Fruit fly (Drosophila melanogaster): ENCODE results near the gene CG3618.

Gene CG3618

dm6 chr3L:20823206-20823803 lies 7.4 kb upstream of the CG3618 start:
- no peak for TF ChIP-seq CG8478 (optimal IDR thresholded peaks at IDR 0.05)

- TF ChIP-seq CG8478 (optimal IDR thresholded peaks at IDR 0.05) (no peak), EcR (GFP tag; optimal IDR thresholded peaks at IDR 0.05) (no peak), Dll (optimal IDR thresholded peaks at IDR 0.05) (no peak), pan (optimal IDR thresholded peaks at IDR 0.05) (no peak), usp (GFP tag; optimal IDR thresholded peaks at IDR 0.05) (no peak), psq (optimal IDR thresholded peaks at IDR 0.05) (no peak)
These were observed 2.1 kb upstream of the CG3618 start, which contains the start of gene Mst77F for dm6 chr3L:20817927-20818326. TSS of gene Mst77F (minus strand) at chr3L:20818027.

dm6 chr3L:20809088-20809999 lies 6.5 kb downstream of the CG3618 start, which contains the start of the genes CG3634 and HIPP1:
TSS of gene CG3634 (minus strand) at chr3L:20809272.
TSS of gene HIPP1 (plus strand) at chr3L:20809669.
- TF ChIP-seq psq (optimal IDR thresholded peaks at IDR 0.05) = no peak
- no peak for TF ChIP-seq EcR (GFP tag; optimal IDR thresholded peaks at IDR 0.05)
- TF ChIP-seq pan (optimal IDR thresholded peaks at IDR 0.05) = no peak
- TF ChIP-seq CG8478 (optimal IDR thresholded peaks at IDR 0.05) = no peak
- no peak for TF ChIP-seq Dll (optimal IDR thresholded peaks at IDR 0.05)
- no peak for TF ChIP-seq usp (GFP tag; optimal IDR thresholded peaks at IDR 0.05)

- TF ChIP-seq CG8478 (optimal IDR thresholded peaks at IDR 0.05) = no peak
- no peak for TF ChIP-seq Dll (optimal IDR thresholded peaks at IDR 0.05)
- no peak for TF ChIP-seq psq (optimal IDR thresholded peaks at IDR 0.05)
- no peak for TF ChIP-seq EcR (GFP tag; optimal IDR thresholded peaks at IDR 0.05)
These were observed 15.7 kb downstream of the CG3618 start, which contains the start of gene Spc105R for dm6 chr3L:20800208-20800607. TSS of gene Spc105R (plus strand) at chr3L:20800410.

dm6 chr3L:20798325-20798846 lies 17.5 kb downstream of the CG3618 start, which contains the start of the genes CG3698 and tzn:
TSS of gene CG3698 (minus strand) at chr3L:20798375.
TSS of gene tzn (plus strand) at chr3L:20798645.
- TF ChIP-seq CG8478 (optimal IDR thresholded peaks at IDR 0.05) = no peak
- no peak for TF ChIP-seq psq (optimal IDR thresholded peaks at IDR 0.05)
- no peak for TF ChIP-seq pan (optimal IDR thresholded peaks at IDR 0.05)
- no peak for TF ChIP-seq usp (GFP tag; optimal IDR thresholded peaks at IDR 0.05)
- TF ChIP-seq EcR (GFP tag; optimal IDR thresholded peaks at IDR 0.05) = no peak
- no peak for TF ChIP-seq Dll (optimal IDR thresholded peaks at IDR 0.05)

- TF ChIP-seq Dll (optimal IDR thresholded peaks at IDR 0.05) = no peak
- TF ChIP-seq pan (optimal IDR thresholded peaks at IDR 0.05) = no peak
- TF ChIP-seq usp (GFP tag; optimal IDR thresholded peaks at IDR 0.05) = no peak
- TF ChIP-seq CG8478 (optimal IDR thresholded peaks at IDR 0.05) = no peak
- TF ChIP-seq EcR (GFP tag; optimal IDR thresholded peaks at IDR 0.05) = no peak
- no peak for TF ChIP-seq psq (optimal IDR thresholded peaks at IDR 0.05)
These were observed 18.5 kb downstream of the CG3618 start for dm6 chr3L:20797379-20797778.

dm6 chr3L:20796757-20797156 lies 19.1 kb downstream of the CG3618 start:
- TF ChIP-seq EcR (GFP tag; optimal IDR thresholded peaks at IDR 0.05) = no peak
- TF ChIP-seq usp (GFP tag; optimal IDR thresholded peaks at IDR 0.05) = no peak

- no peak for TF ChIP-seq CG8478 (optimal IDR thresholded peaks at IDR 0.05)
- TF ChIP-seq EcR (GFP tag; optimal IDR thresholded peaks at IDR 0.05) = no peak
- no peak for TF ChIP-seq pan (optimal IDR thresholded peaks at IDR 0.05)
- no peak for TF ChIP-seq Dll (optimal IDR thresholded peaks at IDR 0.05)
- TF ChIP-seq usp (GFP tag; optimal IDR thresholded peaks at IDR 0.05) = no peak
- no peak for TF ChIP-seq psq (optimal IDR thresholded peaks at IDR 0.05)
These were observed 23.2 kb downstream of the CG3618 start, which contains the start of gene Six4 for dm6 chr3L:20792693-20793092. TSS of gene Six4 (minus strand) at chr3L:20792777.

dm6 chr3L:20789299-20789698 lies 26.6 kb downstream of the CG3618 start:
- TF ChIP-seq psq (optimal IDR thresholded peaks at IDR 0.05) = no peak
- no peak for TF ChIP-seq pan (optimal IDR thresholded peaks at IDR 0.05)
- TF ChIP-seq Dll (optimal IDR thresholded peaks at IDR 0.05) = no peak
- TF ChIP-seq CG8478 (optimal IDR thresholded peaks at IDR 0.05) = no peak
- TF ChIP-seq EcR (GFP tag; optimal IDR thresholded peaks at IDR 0.05) = no peak
- TF ChIP-seq usp (GFP tag; optimal IDR thresholded peaks at IDR 0.05) = no peak

- no peak for TF ChIP-seq pan (optimal IDR thresholded peaks at IDR 0.05)
- no peak for TF ChIP-seq Dll (optimal IDR thresholded peaks at IDR 0.05)
- TF ChIP-seq EcR (GFP tag; optimal IDR thresholded peaks at IDR 0.05) = no peak
These were observed 28.0 kb downstream of the CG3618 start, which contains the start of gene CG11396 for dm6 chr3L:20787835-20788380. TSS of gene CG11396 (minus strand) at chr3L:20788137.

dm6 chr3L:20785742-20786427 lies 30.0 kb downstream of the CG3618 start, which contains the start of gene Pcif1:
TSS of gene Pcif1 (minus strand) at chr3L:20786197.
- TF ChIP-seq Dll (optimal IDR thresholded peaks at IDR 0.05) = no peak
- no peak for TF ChIP-seq CG8478 (optimal IDR thresholded peaks at IDR 0.05)
- TF ChIP-seq pan (optimal IDR thresholded peaks at IDR 0.05) = no peak
- TF ChIP-seq usp (GFP tag; optimal IDR thresholded peaks at IDR 0.05) = no peak
- TF ChIP-seq psq (optimal IDR thresholded peaks at IDR 0.05) = no peak
- TF ChIP-seq EcR (GFP tag; optimal IDR thresholded peaks at IDR 0.05) = no peak
